Worm (Caenorhabditis elegans): ENCODE results near the gene R05A10.2.

The R05A10.2 gene

DNA sequence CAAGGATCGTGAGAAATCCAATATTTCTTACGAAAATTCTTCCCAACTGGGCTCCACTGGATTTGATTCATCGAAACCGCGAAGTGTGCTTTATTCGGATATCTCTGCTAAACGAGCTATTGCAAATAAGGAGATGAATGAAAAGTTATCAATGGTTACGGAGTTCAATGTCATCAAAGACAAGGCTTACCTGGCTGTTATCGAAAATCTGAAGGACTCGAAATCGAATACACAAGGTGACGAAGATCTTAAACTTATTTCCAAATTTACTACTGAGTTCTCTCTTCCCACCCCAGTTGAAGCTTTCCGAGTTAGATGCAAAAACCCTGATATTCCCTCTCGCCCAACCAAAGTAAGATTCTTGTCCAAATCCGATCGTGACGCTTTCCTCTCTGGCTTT lies 9.2 kb downstream of the R05A10.2 start:
- TF ChIP-seq nhr-67 (tag; optimal IDR thresholded peaks at IDR 0.05) (no peak), elt-1 (tag; optimal IDR thresholded peaks at IDR 0.05) (no peak), unc-62 (GFP tag; optimal IDR thresholded peaks at IDR 0.05) (no peak), pha-4 (tag; optimal IDR thresholded peaks at IDR 0.05) (no peak), elt-3 (tag; optimal IDR thresholded peaks at IDR 0.05) (no peak), jun-1 (tag; optimal IDR thresholded peaks at IDR 0.05) (no peak), fkh-2 (tag; optimal IDR thresholded peaks at IDR 0.05) (no peak), elt-2 (tag; optimal IDR thresholded peaks at IDR 0.05) (no peak), lsy-12 (tag; optimal IDR thresholded peaks at IDR 0.05) (no peak)

DNA sequence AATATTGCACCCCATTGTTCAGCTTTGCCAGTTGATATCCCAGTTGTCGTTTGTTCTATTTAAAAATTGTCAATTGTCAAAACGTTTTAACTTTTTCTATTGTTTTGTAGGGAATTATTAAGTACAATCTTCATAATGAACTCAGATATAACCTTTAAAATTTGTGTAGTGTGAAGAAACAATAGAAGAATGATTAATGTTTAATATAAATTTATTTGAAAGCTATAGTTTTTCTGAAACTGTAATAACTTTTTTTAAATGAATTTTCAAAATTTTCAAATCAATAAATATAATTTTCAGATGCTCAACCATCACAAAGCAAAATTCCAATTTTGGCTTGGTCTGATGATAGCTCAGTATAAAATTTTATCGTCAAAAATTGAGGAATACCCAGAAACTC lies 14.8 kb downstream of the R05A10.2 start, which contains the start of gene K01G12.22:
K01G12.22 (plus strand) TSS at position 301 of the 400 bp plus-strand sequence.
- TF ChIP-seq unc-39 (tag; optimal IDR thresholded peaks at IDR 0.05) (no peak), ztf-11 (tag; optimal IDR thresholded peaks at IDR 0.05) (no peak), hmg-11 (tag; optimal IDR thresholded peaks at IDR 0.05) (no peak), nhr-25 (tag; optimal IDR thresholded peaks at IDR 0.05) (no peak), ceh-82 (tag; optimal IDR thresholded peaks at IDR 0.05) (no peak), nhr-11 (tag; optimal IDR thresholded peaks at IDR 0.05) (no peak), nfya-1 (tag; optimal IDR thresholded peaks at IDR 0.05; ENCODE audit: insufficient read depth) (no peak), zag-1 (tag; optimal IDR thresholded peaks at IDR 0.05) (no peak), fkh-2 (tag; optimal IDR thresholded peaks at IDR 0.05) (no peak), sea-2 (GFP tag; optimal IDR thresholded peaks at IDR 0.05) (no peak), elt-3 (tag; optimal IDR thresholded peaks at IDR 0.05) (no peak), elt-1 (tag; optimal IDR thresholded peaks at IDR 0.05) (no peak), nhr-76 (tag; optimal IDR thresholded peaks at IDR 0.05) (no peak), nhr-23 (tag; optimal IDR thresholded peaks at IDR 0.05) (no peak), egl-5 (tag; optimal IDR thresholded peaks at IDR 0.05) (no peak), pha-4 (tag; optimal IDR thresholded peaks at IDR 0.05) (no peak)

DNA sequence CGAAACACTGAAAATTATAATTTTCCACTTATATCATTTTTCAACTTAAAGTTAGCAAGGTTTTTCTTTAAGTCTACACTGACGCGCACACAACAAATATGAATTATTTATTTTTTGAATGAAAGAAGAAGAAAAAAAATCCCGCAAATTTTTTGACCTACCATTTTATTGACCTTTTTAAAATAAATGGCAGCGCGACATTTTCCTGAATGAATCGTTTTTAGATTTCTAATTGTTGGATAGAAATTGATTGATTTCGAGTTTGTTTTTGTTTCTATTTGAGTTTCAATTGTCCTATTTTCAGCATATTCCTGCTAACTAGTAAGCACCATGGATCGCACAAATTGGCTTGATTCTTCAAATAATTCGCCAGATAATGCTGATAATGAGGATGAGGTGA lies 16.1 kb downstream of the R05A10.2 start, which contains the start of gene K01G12.3:
K01G12.3 (plus strand) TSS at position 301 of the 400 bp plus-strand sequence.
- TF ChIP-seq fkh-10 (GFP tag; optimal IDR thresholded peaks at IDR 0.05), result no peak
- TF ChIP-seq daf-12 (tag; optimal IDR thresholded peaks at IDR 0.05), result no peak
- TF ChIP-seq nfya-1 (tag; optimal IDR thresholded peaks at IDR 0.05; ENCODE audit: insufficient read depth), result no peak
- no peak for TF ChIP-seq nhr-67 (tag; optimal IDR thresholded peaks at IDR 0.05)
- no peak for TF ChIP-seq nhr-76 (tag; optimal IDR thresholded peaks at IDR 0.05)
- TF ChIP-seq sea-2 (GFP tag; optimal IDR thresholded peaks at IDR 0.05), result no peak
- no peak for TF ChIP-seq elt-2 (tag; optimal IDR thresholded peaks at IDR 0.05)
- TF ChIP-seq ceh-28 (tag; optimal IDR thresholded peaks at IDR 0.05), result no peak
- no peak for TF ChIP-seq pqm-1 (tag; optimal IDR thresholded peaks at IDR 0.05)
- no peak for TF ChIP-seq ztf-11 (tag; optimal IDR thresholded peaks at IDR 0.05)
- TF ChIP-seq tbx-2 (tag; optimal IDR thresholded peaks at IDR 0.05), result no peak
- TF ChIP-seq mml-1 (tag; optimal IDR thresholded peaks at IDR 0.05), result no peak
- TF ChIP-seq jun-1 (tag; optimal IDR thresholded peaks at IDR 0.05), result no peak
- TF ChIP-seq nhr-11 (tag; optimal IDR thresholded peaks at IDR 0.05), result no peak
- no peak for TF ChIP-seq nhr-12 (tag; optimal IDR thresholded peaks at IDR 0.05)
- TF ChIP-seq mdl-1 (tag; optimal IDR thresholded peaks at IDR 0.05), result no peak
- TF ChIP-seq pha-4 (tag; optimal IDR thresholded peaks at IDR 0.05), result no peak
- TF ChIP-seq ceh-82 (tag; optimal IDR thresholded peaks at IDR 0.05), result no peak
- no peak for TF ChIP-seq lsy-12 (tag; optimal IDR thresholded peaks at IDR 0.05)

DNA sequence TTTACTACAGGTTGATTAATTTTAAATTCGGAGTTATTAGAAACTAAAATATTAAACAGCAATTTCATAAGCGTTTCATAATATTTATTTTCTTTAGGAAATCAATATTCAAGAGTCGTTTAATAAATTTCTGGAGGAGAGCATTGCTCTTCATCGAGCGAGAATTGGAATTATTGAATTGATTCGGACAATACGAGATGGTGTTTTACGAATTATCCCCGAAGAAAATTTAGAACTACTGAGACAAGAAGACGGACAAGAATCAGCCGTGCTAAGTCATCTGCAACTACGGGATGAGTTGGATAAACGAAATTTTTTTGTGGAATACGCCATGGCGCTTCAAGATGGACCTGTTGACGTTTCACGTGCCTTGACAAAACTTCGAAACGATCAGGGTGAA lies 17.2 kb downstream of the R05A10.2 start:
- TF ChIP-seq ZK546.5 (tag; optimal IDR thresholded peaks at IDR 0.05), result no peak
- TF ChIP-seq nhr-12 (tag; optimal IDR thresholded peaks at IDR 0.05), result no peak
- no peak for TF ChIP-seq nhr-67 (tag; optimal IDR thresholded peaks at IDR 0.05)
- TF ChIP-seq ztf-4 (tag; optimal IDR thresholded peaks at IDR 0.05), result no peak
- TF ChIP-seq skn-1 (tag; optimal IDR thresholded peaks at IDR 0.05), result no peak
- TF ChIP-seq elt-3 (tag; optimal IDR thresholded peaks at IDR 0.05), result no peak
- TF ChIP-seq ceh-9 (tag; optimal IDR thresholded peaks at IDR 0.05), result no peak
- TF ChIP-seq snpc-4 (tag; optimal IDR thresholded peaks at IDR 0.05), result no peak
- no peak for TF ChIP-seq tbx-2 (tag; optimal IDR thresholded peaks at IDR 0.05)
- TF ChIP-seq nhr-11 (tag; optimal IDR thresholded peaks at IDR 0.05), result no peak
- TF ChIP-seq eor-1 (tag; optimal IDR thresholded peaks at IDR 0.05), result no peak
- no peak for TF ChIP-seq zag-1 (tag; optimal IDR thresholded peaks at IDR 0.05)
